Fruit fly (Drosophila melanogaster) Kc167 (cell line): Measurements from ENCODE around the gene fok.

Source experiments
- Myc ChIP-seq: fragments of >200 bp; optimal IDR thresholded peaks from 2 replicates; lab custom pipeline; 2017; ENCODE audit warnings: missing external identifiers
- Sin3A ChIP-seq: fragments of >200 bp; optimal IDR thresholded peaks from 2 replicates; lab custom pipeline; 2018; ENCODE audit warnings: missing external identifiers
- h ChIP-seq: fragments of >200 bp; optimal IDR thresholded peaks from 3 replicates; lab custom pipeline; 2018; ENCODE audit warnings: missing external identifiers
- insv ChIP-seq: fragments of >200 bp; optimal IDR thresholded peaks from 3 replicates; lab custom pipeline; 2018; ENCODE audit warnings: missing external identifiers
- psq ChIP-seq: fragments of >200 bp; optimal IDR thresholded peaks from 2 replicates; lab custom pipeline; 2017; ENCODE audit warnings: missing external identifiers
- ttk ChIP-seq: sonication (Bioruptor generic); optimal IDR thresholded peaks from 2 replicates; lab custom pipeline; 2017; ENCODE audit warnings: missing external identifiers

The fok gene

DNA sequence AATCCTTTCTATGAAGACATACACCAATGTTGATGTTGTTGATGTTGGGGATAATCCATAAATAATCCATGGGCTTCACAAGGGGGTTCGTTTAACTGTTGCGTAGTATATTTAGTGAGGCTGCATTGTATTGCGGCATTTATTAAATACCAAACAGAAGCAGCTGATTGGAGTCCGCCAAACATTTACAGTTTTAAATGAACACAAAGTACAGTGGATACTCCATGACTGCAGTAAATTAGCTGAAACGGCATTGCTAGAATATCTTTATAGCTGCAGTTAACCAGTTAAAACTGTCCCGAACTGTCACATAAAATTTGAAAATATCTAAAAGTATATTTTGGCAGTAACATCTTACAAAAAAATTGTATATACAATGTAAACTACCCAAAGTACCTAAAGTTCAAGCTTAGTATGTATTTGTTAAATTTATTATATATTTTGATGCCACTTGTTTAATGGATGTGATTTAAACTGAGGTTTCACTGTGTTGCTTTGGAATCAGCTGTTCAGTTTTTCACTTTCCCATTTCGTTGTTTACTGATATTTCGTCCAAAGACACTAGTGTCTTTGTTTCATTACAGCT, 6.3 kb upstream of the fok start, which contains the start of the genes CG10747 and Pyroxd1:
Gene CG10747 (minus strand): TSS at position 255 of the 586 bp plus-strand sequence.
Gene Pyroxd1 (plus strand): TSS at position 342 of the 586 bp plus-strand sequence.
- no peak for TF ChIP-seq ttk (lab: Kevin White, UChicago)
- no peak for TF ChIP-seq Myc (lab: Kevin White, UChicago)
- no peak for TF ChIP-seq insv (lab: Kevin White, UChicago)
- no peak for TF ChIP-seq Sin3A (lab: Kevin White, UChicago)

DNA sequence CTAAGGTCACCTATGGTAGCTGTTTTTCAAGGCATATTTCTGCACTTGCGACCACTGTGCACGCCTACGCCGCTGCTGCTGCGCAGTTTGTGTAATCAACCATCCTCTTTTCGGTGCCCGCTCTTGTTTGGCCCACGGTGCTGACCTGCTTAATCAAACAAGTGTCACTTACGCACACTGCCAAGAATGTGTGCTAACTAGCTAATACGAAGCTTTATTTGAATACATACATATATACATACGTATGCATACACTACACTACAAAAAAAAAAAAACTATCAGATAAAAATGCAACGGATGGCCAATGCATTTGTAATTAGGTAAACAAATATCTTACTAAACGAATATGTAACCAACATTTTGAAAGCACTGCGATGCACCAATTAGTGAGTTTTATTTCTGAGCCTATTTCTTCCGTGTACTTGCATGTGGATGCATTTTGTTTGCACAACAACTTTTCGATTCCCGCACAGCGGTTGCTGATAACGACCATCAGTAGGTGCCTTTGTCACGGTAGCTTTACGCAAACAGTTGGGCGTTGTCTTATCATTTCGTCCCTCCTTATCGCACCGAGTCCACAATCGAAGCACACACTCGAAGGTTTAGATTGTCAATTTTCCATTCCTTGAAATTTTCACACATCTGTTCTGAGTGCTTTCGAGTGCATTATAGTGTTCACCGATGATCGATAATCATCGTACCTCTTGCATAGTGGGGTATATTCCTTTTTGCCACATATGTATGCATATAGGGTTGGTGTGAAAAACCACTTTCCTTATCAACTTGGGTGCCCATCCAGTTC, 1.6 kb upstream of the fok start:
- TF ChIP-seq Sin3A (lab: Kevin White, UChicago) (no peak), Myc (lab: Kevin White, UChicago) (no peak), insv (lab: Kevin White, UChicago) (no peak), h (lab: Kevin White, UChicago) (no peak), ttk (lab: Kevin White, UChicago) (no peak), psq (lab: Kevin White, UChicago) (no peak)

DNA sequence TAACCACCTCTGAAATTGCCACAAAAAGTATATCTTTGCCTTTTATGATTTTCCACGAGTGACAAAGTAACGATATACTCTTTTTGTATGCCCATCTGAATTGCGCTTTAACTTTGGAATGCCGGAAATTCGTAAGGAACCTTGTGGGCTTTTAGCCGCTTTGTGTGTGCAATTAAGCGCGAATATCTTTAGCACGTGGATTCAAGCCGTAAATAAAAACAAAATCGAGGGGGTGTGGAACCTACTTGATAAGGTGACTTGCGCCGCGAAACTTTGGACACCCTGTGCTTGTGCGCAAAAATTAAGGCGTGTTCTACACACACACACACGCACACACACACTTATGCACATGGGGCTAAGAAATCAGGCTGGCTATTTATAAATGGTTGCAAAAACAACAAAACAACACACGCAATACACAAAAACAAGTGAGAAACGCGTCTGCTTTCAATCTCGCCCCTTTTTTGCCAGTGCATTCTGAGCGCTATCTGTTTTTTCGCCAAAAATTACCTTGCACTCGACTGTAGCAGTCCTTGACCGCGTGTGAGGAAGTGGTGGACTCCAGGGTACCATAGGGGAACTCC, 710 bp downstream of the fok start:
- TF ChIP-seq h (lab: Kevin White, UChicago): no peak
- no peak for TF ChIP-seq Myc (lab: Kevin White, UChicago)
- no peak for TF ChIP-seq ttk (lab: Kevin White, UChicago)
- TF ChIP-seq insv (lab: Kevin White, UChicago): no peak
- no peak for TF ChIP-seq psq (lab: Kevin White, UChicago)
- no peak for TF ChIP-seq Sin3A (lab: Kevin White, UChicago)

dm6 chr2L:20082965-20083855, 1.7 kb downstream of the fok start:
- TF ChIP-seq ttk (lab: Kevin White, UChicago) (no peak), Sin3A (lab: Kevin White, UChicago) (no peak), Myc (lab: Kevin White, UChicago) (no peak), insv (lab: Kevin White, UChicago) (no peak), psq (lab: Kevin White, UChicago) (no peak), h (lab: Kevin White, UChicago) (no peak)

DNA sequence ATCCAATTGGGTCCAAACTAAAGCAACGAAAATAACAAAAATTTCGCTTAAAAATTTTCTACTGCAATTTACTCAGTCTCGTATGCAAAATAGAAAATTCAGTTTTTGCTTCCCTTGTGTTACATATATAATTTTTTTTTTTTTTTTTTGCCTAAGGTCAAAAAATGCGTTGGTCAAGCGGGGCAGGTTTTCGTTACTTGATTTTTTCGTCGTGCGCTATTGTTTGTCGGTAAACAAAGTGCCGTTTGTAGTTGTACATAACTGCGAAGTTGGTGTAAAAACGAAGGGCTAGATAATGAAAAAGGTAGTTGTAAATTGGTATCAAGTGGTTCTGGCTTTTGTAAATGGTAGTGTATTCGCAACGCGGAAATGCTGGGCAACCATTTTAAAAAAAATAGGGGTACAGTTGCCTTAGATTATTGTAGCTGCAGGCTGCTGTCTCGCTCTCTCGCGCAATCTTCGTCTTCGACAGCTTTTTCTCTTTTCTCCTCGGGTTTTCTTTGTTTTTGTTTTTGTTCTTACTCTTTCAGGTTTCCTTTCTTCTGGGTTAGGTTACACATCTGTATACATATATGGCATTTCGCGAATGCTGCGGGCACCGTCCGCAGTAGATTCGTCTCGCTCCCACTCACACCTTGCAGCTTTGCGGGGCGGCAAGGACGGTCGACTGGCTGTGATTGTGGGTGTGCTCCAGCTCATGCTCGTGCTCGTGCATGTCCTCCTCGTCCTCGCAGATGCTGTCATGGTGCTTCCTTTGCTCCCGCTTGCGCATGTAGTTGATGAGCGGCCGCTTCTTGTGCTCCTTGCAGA, 2.5 kb downstream of the fok start:
- TF ChIP-seq Sin3A (lab: Kevin White, UChicago) (no peak), h (lab: Kevin White, UChicago) (no peak), psq (lab: Kevin White, UChicago) (no peak), Myc (lab: Kevin White, UChicago) (no peak), ttk (lab: Kevin White, UChicago) (no peak), insv (lab: Kevin White, UChicago) (no peak)

DNA sequence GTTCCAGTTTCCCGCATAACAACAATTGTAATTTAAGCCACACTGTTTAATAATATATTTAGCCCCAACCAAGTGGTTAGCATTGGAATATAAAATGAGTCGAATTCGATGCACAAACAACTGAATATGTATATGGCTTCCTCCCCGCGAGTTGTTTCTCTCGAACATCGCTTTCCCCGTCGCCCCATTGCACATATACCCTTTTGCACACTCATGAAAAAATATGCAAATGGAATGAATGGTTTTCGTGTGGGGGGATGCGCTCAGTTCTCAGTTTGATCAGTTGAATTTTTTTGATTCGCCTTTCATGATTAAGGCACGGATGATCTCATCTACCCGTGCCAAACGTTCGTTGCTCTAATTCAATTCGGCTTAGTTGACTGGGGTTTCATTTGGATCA, 4.1 kb downstream of the fok start:
- TF ChIP-seq insv (lab: Kevin White, UChicago) (no peak), psq (lab: Kevin White, UChicago) (no peak), Sin3A (lab: Kevin White, UChicago) (no peak)

DNA sequence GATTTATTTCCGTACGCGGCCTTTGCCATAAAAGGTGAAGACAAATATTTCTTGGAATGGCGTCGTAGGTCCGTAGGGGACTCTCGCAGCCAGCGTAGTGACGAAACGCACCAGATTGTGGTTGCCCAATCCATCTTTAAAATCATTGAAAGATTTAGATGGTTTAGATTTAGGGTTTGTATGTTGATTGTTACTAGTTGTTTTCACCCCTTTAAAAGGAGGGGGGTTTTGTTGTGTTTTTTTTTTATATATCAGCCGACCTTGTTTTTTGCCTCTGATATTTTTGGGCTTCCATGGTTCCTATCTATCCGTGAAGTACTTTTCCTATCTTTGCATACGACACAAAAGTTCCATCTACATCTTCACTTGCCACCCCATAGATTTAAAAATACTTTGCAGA, 6.0 kb downstream of the fok start:
- no peak for TF ChIP-seq ttk (lab: Kevin White, UChicago)

- TF ChIP-seq Myc (lab: Kevin White, UChicago) (no peak), insv (lab: Kevin White, UChicago) (no peak), psq (lab: Kevin White, UChicago) (no peak), Sin3A (lab: Kevin White, UChicago) (no peak), h (lab: Kevin White, UChicago) (no peak), ttk (lab: Kevin White, UChicago) (no peak)
Observed at dm6 chr2L:20077423-20078401, 7.2 kb downstream of the fok start.

dm6 chr2L:20075234-20075803, 9.6 kb downstream of the fok start, which contains the start of the genes pr and neb:
pr (minus strand) TSS chr2L:20075458.
neb (plus strand) TSS chr2L:20075757.
- TF ChIP-seq Myc (lab: Kevin White, UChicago) (no peak), Sin3A (lab: Kevin White, UChicago) (no peak), psq (lab: Kevin White, UChicago) (no peak), insv (lab: Kevin White, UChicago) (no peak), h (lab: Kevin White, UChicago) (no peak), ttk (lab: Kevin White, UChicago) (no peak)
